Worm (Caenorhabditis elegans): Measurements from ENCODE around the gene C44B7.7.

Gene C44B7.7

ce11 chrII:6860043-6860442 is 19.9 kb downstream of the C44B7.7 start:
- no peak for TF ChIP-seq nhr-102 (tag; optimal IDR thresholded peaks at IDR 0.05)
- TF ChIP-seq nhr-11 (tag; optimal IDR thresholded peaks at IDR 0.05): no peak

- peak in 1 of 2 experiments; percentile 2 for TF ChIP-seq hif-1 (tag; optimal IDR thresholded peaks at IDR 0.05)
- TF ChIP-seq daf-16 (GFP tag; optimal IDR thresholded peaks at IDR 0.05): no peak
- peak; percentile 40 for TF ChIP-seq daf-16 (tag; optimal IDR thresholded peaks at IDR 0.05)
- no peak for TF ChIP-seq Y48G9A.11 (GFP tag; IDR thresholded peaks at IDR 0.05)
- peak; percentile 53 for TF ChIP-seq mep-1 (tag; optimal IDR thresholded peaks at IDR 0.05)
- peak; percentile 34 for TF ChIP-seq pqm-1 (tag; optimal IDR thresholded peaks at IDR 0.05)
- peak; percentile 35 for TF ChIP-seq nhr-25 (tag; optimal IDR thresholded peaks at IDR 0.05; ENCODE audit: borderline replicate concordance, insufficient read depth)
- 0 out of 2 replicates have a peak, but pooled peaks have one; percentile 13 for TF ChIP-seq pha-4 (GFP tag; IDR thresholded peaks at IDR 0.05)
- no peak for TF ChIP-seq pha-4 (tag; optimal IDR thresholded peaks at IDR 0.05)
- TF ChIP-seq unc-62 (GFP tag; optimal IDR thresholded peaks at IDR 0.05 in 1 of 2): peak in 1 of 2 experiments; percentile 97
- TF ChIP-seq unc-62 (tag; optimal IDR thresholded peaks at IDR 0.05): no peak
- TF ChIP-seq nhr-102 (tag; optimal IDR thresholded peaks at IDR 0.05): no peak
- no peak for TF ChIP-seq nhr-10 (tag; optimal IDR thresholded peaks at IDR 0.05)
- TF ChIP-seq ceh-44 (GFP tag; IDR thresholded peaks at IDR 0.05): no peak
- no peak for TF ChIP-seq aha-1 (tag)
- TF ChIP-seq mes-2 (tag; optimal IDR thresholded peaks at IDR 0.05; ENCODE audit: poor library complexity, severe bottlenecking): peak; percentile 74
- TF ChIP-seq lsy-2 (tag; optimal IDR thresholded peaks at IDR 0.05): peak in 1 of 2 experiments; percentile 32
- TF ChIP-seq hlh-30 (tag; optimal IDR thresholded peaks at IDR 0.05; ENCODE audit: insufficient read depth): peak; percentile 4
- TF ChIP-seq hmg-1.1 (GFP tag; IDR thresholded peaks at IDR 0.05): peak; percentile 71
- TF ChIP-seq ztf-7 (tag; optimal IDR thresholded peaks at IDR 0.05): peak; percentile 10
- TF ChIP-seq dpl-1 (GFP tag; optimal IDR thresholded peaks at IDR 0.05): peak; percentile 35
- TF ChIP-seq ceh-62 (tag; optimal IDR thresholded peaks at IDR 0.05): no peak
- TF ChIP-seq nhr-28 (tag; optimal IDR thresholded peaks at IDR 0.05): peak; percentile 84
- peak; percentile 17 for TF ChIP-seq rbr-2 (tag; optimal IDR thresholded peaks at IDR 0.05)
- peak; percentile 2 for TF ChIP-seq nhr-6 (tag; optimal IDR thresholded peaks at IDR 0.05)
- TF ChIP-seq hlh-11 (tag; optimal IDR thresholded peaks at IDR 0.05): peak; percentile 60
- TF ChIP-seq dmd-6 (GFP tag; IDR thresholded peaks at IDR 0.05): peak; percentile 46; the same call in 1 of the 2 replicates
- 0 out of 2 replicates have a peak, but pooled peaks have one; percentile 16 for TF ChIP-seq nhr-41 (GFP tag; IDR thresholded peaks at IDR 0.05)
- TF ChIP-seq mxl-3 (GFP tag; optimal IDR thresholded peaks at IDR 0.05): peak; percentile 53
- TF ChIP-seq nhr-48 (tag; optimal IDR thresholded peaks at IDR 0.05): no peak
- TF ChIP-seq nhr-77 (tag; optimal IDR thresholded peaks at IDR 0.05): no peak
- TF ChIP-seq dve-1 (tag; optimal IDR thresholded peaks at IDR 0.05; ENCODE audit: insufficient read depth): peak; percentile 24
- 0 out of 2 replicates have a peak, but pooled peaks have one; percentile 16 for TF ChIP-seq F44E2.7 (GFP tag; IDR thresholded peaks at IDR 0.05)
Observed at ce11 chrII:6858835-6859234, 21.1 kb downstream of the C44B7.7 start.

- TF ChIP-seq dmd-8 (GFP tag; IDR thresholded peaks at IDR 0.05): no peak
- no peak for TF ChIP-seq tag-97 (GFP tag; IDR thresholded peaks at IDR 0.05)
- TF ChIP-seq cey-2 (tag; optimal IDR thresholded peaks at IDR 0.05; ENCODE audit: borderline replicate concordance, insufficient read depth): no peak
- TF ChIP-seq aha-1 (tag): peak; percentile 50
- no peak for TF ChIP-seq ceh-44 (GFP tag; IDR thresholded peaks at IDR 0.05)
- no peak for TF ChIP-seq mdt-29 (GFP tag; IDR thresholded peaks at IDR 0.05)
Observed at ce11 chrII:6858201-6858600, 21.8 kb downstream of the C44B7.7 start, which contains the start of gene dnj-5. TSS of gene dnj-5 (minus strand) at chrII:6858301.
